Fruit fly (Drosophila melanogaster) whole organism, prepupa: ENCODE data around the gene Tsp29Fb.

Experiments used
- CG4318 ChIP-seq: fragments of 200-800 bp; sonication (Bioruptor generic); optimal IDR thresholded peaks from 3 replicates; lab custom pipeline; 2017; ENCODE audit warnings: missing biosample characterization, mild to moderate bottlenecking, missing genetic modification characterization
- topi ChIP-seq: fragments of 200-800 bp; sonication (Bioruptor generic); optimal IDR thresholded peaks from 3 replicates; lab custom pipeline; 2016; ENCODE audit warnings: missing biosample characterization, missing genetic modification characterization

DNA sequence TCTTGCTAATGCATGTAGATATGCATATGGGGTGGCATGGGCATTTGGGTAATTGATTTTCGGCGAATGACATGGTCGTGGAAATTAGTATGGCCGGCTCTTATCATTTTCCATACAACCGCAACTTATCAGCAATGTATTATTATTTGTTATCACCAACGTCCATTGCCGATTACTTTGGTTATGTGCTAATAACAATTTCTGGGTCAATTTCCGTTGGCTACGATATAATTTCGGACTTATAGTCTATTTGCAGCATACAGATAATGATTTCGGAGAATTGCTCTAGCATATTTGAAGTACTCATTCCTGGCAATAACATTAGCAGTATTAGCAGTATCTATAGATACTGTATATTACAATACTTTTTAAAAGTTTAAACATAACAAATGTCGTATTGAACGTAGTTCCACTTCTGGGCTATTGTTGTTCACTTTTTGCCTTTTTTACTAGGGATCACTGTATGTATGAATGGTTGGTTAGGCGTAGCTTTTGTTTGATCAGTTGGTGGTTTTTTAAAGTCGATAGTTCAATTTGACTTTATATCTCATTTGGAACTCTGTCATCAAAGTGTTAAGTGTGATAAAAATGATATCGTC is 9.6 kb downstream of the Tsp29Fb start, which contains the start of gene CG46397:
- TF ChIP-seq topi (GFP tag; lab: Kevin White, UChicago), result no peak
- no peak for TF ChIP-seq CG4318 (GFP tag; lab: Kevin White, UChicago)
